Worm (Caenorhabditis elegans): ENCODE data around the gene clc-5.
A peak's percentile ranks its signal among the peaks of the same experiment; 100 is the strongest.

clc-5 gene

DNA sequence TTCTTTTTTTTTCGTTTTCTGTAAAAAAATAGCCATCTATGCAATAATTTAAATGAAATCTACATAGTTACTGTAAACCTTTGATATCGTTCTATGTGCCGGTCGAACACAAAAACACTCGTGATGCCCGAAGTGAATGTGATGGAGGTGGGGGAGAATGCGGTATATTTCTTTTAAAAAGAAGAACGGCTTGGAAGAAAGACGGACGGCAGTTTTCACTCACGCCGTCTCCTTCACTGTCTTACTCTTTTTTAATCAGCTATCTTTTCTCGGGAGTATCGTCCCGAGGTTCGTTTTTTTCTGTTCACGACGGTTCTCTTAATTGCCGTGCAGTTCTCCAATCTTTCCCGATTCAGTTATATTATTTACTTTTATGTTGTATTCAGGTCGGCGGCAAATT is 34.8 kb upstream of the clc-5 start, which contains the start of gene C10A4.10:
TSS of gene C10A4.10 (plus strand) at position 301 of the 400 bp plus-strand sequence.
- TF ChIP-seq duxl-1 (tag; optimal IDR thresholded peaks at IDR 0.05; ENCODE audit: poor library complexity) (no peak), unc-130 (GFP tag; optimal IDR thresholded peaks at IDR 0.05) (no peak), ces-1 (GFP tag; optimal IDR thresholded peaks at IDR 0.05) (no peak), lin-39 (tag; optimal IDR thresholded peaks at IDR 0.05) (no peak), ctbp-1 (GFP tag; IDR thresholded peaks at IDR 0.05) (no peak), egl-43 (GFP tag; IDR thresholded peaks at IDR 0.05) (no peak), nhr-10 (tag; optimal IDR thresholded peaks at IDR 0.05) (no peak), F44E2.7 (GFP tag; IDR thresholded peaks at IDR 0.05) (no peak), mxl-2 (GFP tag; conservative IDR thresholded peaks at IDR 0.05) (no peak), daf-8 (GFP tag; IDR thresholded peaks at IDR 0.05) (no peak), lin-15B (tag; optimal IDR thresholded peaks at IDR 0.05) (no peak), F26F4.8 (GFP tag; conservative IDR thresholded peaks at IDR 0.05) (no peak), nhr-41 (GFP tag; IDR thresholded peaks at IDR 0.05) (no peak), lir-3 (tag; optimal IDR thresholded peaks at IDR 0.05) (no peak), F49E8.2 (tag; optimal IDR thresholded peaks at IDR 0.05; ENCODE audit: borderline replicate concordance) (no peak), ceh-62 (tag; optimal IDR thresholded peaks at IDR 0.05) (no peak), pha-4 (GFP tag; IDR thresholded peaks at IDR 0.05) (no peak), pha-4 (tag; optimal IDR thresholded peaks at IDR 0.05) (no peak), T26A8.4 (GFP tag; IDR thresholded peaks at IDR 0.05) (no peak)

DNA sequence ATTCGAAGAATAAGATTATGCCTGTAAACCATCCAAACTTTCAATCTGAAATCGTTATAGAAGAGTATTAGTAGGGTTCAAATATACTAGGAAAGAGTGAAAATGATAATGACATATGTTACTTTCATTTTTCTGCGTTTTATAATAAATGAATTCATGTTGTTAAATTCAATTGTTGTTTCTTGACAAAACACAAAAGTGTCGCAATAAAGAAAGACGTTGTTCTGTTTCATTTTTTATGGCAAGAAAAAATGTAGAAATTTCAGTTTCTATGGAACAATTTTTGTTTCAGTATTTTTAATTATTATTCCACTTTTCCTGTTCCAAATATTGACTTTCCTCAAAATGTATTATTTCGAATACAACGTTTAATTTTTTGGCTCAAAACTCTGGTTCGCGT is 32.6 kb upstream of the clc-5 start, which contains the start of gene C10A4.4:
TSS of gene C10A4.4 (plus strand) at position 301 of the 400 bp plus-strand sequence.
- no peak for TF ChIP-seq ztf-11 (tag; optimal IDR thresholded peaks at IDR 0.05)
- TF ChIP-seq fkh-10 (GFP tag; optimal IDR thresholded peaks at IDR 0.05) = no peak

- TF ChIP-seq aha-1 (tag) = peak; percentile 91
- no peak for TF ChIP-seq lin-1 (GFP tag; IDR thresholded peaks at IDR 0.05)
- TF ChIP-seq unc-62 (GFP tag; optimal IDR thresholded peaks at IDR 0.05 in 1 of 2) = peak in 1 of 2 experiments; percentile 74
- TF ChIP-seq unc-62 (tag; optimal IDR thresholded peaks at IDR 0.05) = no peak
Measured at ce11 chrX:7404551-7404950, 28.8 kb upstream of the clc-5 start.

DNA sequence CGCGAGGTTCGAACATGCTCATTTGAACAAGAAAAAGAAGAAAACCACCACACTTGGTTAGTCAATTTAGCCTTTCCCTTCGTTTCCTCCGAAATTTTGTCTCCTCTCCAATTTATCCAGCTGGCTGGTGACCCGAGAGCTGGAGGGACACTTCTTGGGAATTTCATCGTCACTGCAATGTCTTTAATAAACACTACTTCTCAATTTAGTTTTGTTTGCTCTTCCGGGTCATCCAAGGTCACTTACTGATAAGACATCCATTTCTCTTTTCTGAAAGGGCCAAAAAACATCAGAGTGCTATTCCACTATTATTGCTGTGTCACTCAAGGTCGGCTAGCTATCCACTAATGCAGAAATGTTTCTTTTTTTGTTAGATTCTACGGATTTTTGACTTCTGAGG is 28.0 kb upstream of the clc-5 start, which contains the start of gene C10A4.3:
TSS of gene C10A4.3 (plus strand) at position 301 of the 400 bp plus-strand sequence.
- no peak for TF ChIP-seq mdt-29 (GFP tag; IDR thresholded peaks at IDR 0.05)
- no peak for TF ChIP-seq tra-1 (GFP tag; IDR thresholded peaks at IDR 0.05)
- TF ChIP-seq unc-39 (tag; optimal IDR thresholded peaks at IDR 0.05) = no peak
- TF ChIP-seq lim-7 (GFP tag; IDR thresholded peaks at IDR 0.05) = no peak
- no peak for TF ChIP-seq arid-1 (GFP tag; conservative IDR thresholded peaks at IDR 0.05)
- no peak for TF ChIP-seq ztf-11 (tag; optimal IDR thresholded peaks at IDR 0.05)
- TF ChIP-seq ceh-20 (GFP tag; IDR thresholded peaks at IDR 0.05) = no peak
- no peak for TF ChIP-seq rbr-2 (tag; optimal IDR thresholded peaks at IDR 0.05)
- TF ChIP-seq spr-1 (tag; optimal IDR thresholded peaks at IDR 0.05) = no peak

DNA sequence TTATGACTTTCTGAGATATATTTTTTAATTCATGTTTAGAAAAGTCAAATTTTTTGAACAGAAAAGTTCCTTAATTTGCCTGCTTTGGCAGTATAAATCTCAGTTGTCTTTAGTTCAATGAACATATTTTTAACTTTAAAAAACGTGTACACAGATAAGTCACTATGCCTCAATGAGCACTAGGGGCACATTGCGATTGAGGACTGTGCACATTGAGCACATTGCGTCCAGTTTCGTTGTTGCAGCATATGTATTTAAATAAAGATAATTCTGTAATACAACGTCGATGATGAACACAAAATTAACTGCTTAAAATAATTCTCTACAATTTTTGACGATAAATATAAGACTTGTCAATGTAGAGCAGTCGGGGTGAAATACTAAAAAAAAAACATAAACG is 25.6 kb upstream of the clc-5 start:
- no peak for TF ChIP-seq T20F7.1 (GFP tag; optimal IDR thresholded peaks at IDR 0.05)
- no peak for TF ChIP-seq ceh-44 (GFP tag; IDR thresholded peaks at IDR 0.05)
- no peak for TF ChIP-seq fkh-10 (GFP tag; optimal IDR thresholded peaks at IDR 0.05)
- no peak for TF ChIP-seq aly-2 (tag; optimal IDR thresholded peaks at IDR 0.05)
- no peak for TF ChIP-seq php-3 (GFP tag; IDR thresholded peaks at IDR 0.05)
- no peak for TF ChIP-seq nhr-237 (tag; optimal IDR thresholded peaks at IDR 0.05)
- no peak for TF ChIP-seq tra-1 (GFP tag; IDR thresholded peaks at IDR 0.05)
- TF ChIP-seq Y48G9A.11 (GFP tag; IDR thresholded peaks at IDR 0.05) = no peak
- TF ChIP-seq ctbp-1 (GFP tag; IDR thresholded peaks at IDR 0.05) = no peak
- no peak for TF ChIP-seq mdt-29 (GFP tag; IDR thresholded peaks at IDR 0.05)
- TF ChIP-seq egl-43 (GFP tag; IDR thresholded peaks at IDR 0.05) = no peak
- TF ChIP-seq F26F4.8 (GFP tag; conservative IDR thresholded peaks at IDR 0.05) = no peak
- no peak for TF ChIP-seq aha-1 (tag)

All from whole organism, L4 larva.